Fruit fly (Drosophila melanogaster) whole organism, pupa: ENCODE results near the gene Sptz.

ENCODE experiments used
- CG10348 ChIP-seq: fragments of 200-800 bp; sonication (Bioruptor generic); IDR thresholded peaks from 2 replicates; pipeline ENCODE4 v1.3.6; 2022; ENCODE audit warnings: missing biosample characterization, missing genetic modification characterization
- CG12605 ChIP-seq: fragments of 200-800 bp; sonication (Bioruptor generic); IDR thresholded peaks from 2 replicates; pipeline ENCODE4 v1.3.6; 2022; ENCODE audit warnings: missing biosample characterization, missing genetic modification characterization
- CG13204 ChIP-seq: fragments of 200-800 bp; sonication (Bioruptor generic); optimal IDR thresholded peaks from 2 replicates; lab custom pipeline; 2018; ENCODE audit warnings: missing biosample characterization, mild to moderate bottlenecking, missing genetic modification characterization, moderate library complexity
- CG14655 ChIP-seq: fragments of 200-800 bp; sonication (Bioruptor generic); optimal IDR thresholded peaks from 3 replicates; lab custom pipeline; 2017; ENCODE audit warnings: mild to moderate bottlenecking, missing biosample characterization, missing genetic modification reagents, missing genetic modification characterization
- CG15710 ChIP-seq: fragments of 200-800 bp; sonication (Bioruptor generic); optimal IDR thresholded peaks from 2 replicates; lab custom pipeline; 2018; ENCODE audit warnings: missing biosample characterization, mild to moderate bottlenecking, missing genetic modification characterization, moderate library complexity
- CG17806 ChIP-seq: fragments of 200-800 bp; sonication (Bioruptor generic); optimal IDR thresholded peaks from 2 replicates; lab custom pipeline; 2018; ENCODE audit warnings: missing biosample characterization, mild to moderate bottlenecking, missing genetic modification characterization, moderate library complexity
- CG32121 ChIP-seq: fragments of 200-800 bp; sonication (Bioruptor generic); IDR thresholded peaks from 2 replicates; pipeline ENCODE4 v1.3.6; 2022; ENCODE audit warnings: missing biosample characterization, missing genetic modification characterization
- CG34367 ChIP-seq: fragments of 200-800 bp; sonication (Bioruptor generic); optimal IDR thresholded peaks from 2 replicates; lab custom pipeline; 2018; ENCODE audit warnings: missing biosample characterization, mild to moderate bottlenecking, missing genetic modification characterization
- CG4496 ChIP-seq: fragments of 200-800 bp; sonication (Bioruptor generic); IDR thresholded peaks from 3 replicates; pipeline ENCODE4 v1.3.6; 2022; ENCODE audit warnings: missing biosample characterization, missing genetic modification characterization
- CG8159 ChIP-seq: fragments of 200-800 bp; sonication (Bioruptor generic); optimal IDR thresholded peaks from 3 replicates; lab custom pipeline; 2018; ENCODE audit warnings: missing biosample characterization, mild to moderate bottlenecking, missing genetic modification characterization, moderate library complexity
- CG8301 ChIP-seq: fragments of 200-800 bp; sonication (Bioruptor generic); optimal IDR thresholded peaks from 2 replicates; lab custom pipeline; 2018; ENCODE audit warnings: missing biosample characterization, mild to moderate bottlenecking, missing genetic modification characterization
- CG9948 ChIP-seq: fragments of 200-800 bp; sonication (Bioruptor generic); optimal IDR thresholded peaks from 2 replicates; lab custom pipeline; 2018; ENCODE audit warnings: missing biosample characterization, mild to moderate bottlenecking, missing genetic modification characterization, moderate library complexity
- D1 ChIP-seq: fragments of 200-800 bp; sonication (Bioruptor generic); optimal IDR thresholded peaks from 2 replicates; lab custom pipeline; 2018; ENCODE audit warnings: missing biosample characterization, mild to moderate bottlenecking, missing genetic modification characterization, moderate library complexity
- EcR ChIP-seq: fragments of 200-800 bp; sonication (Bioruptor generic); optimal IDR thresholded peaks from 3 replicates; lab custom pipeline; 2019; ENCODE audit warnings: missing biosample characterization, missing genetic modification characterization, mild to moderate bottlenecking, moderate library complexity, missing genetic modification reagents
- Ets98B ChIP-seq: fragments of 200-800 bp; sonication (Bioruptor generic); IDR thresholded peaks from 2 replicates; pipeline ENCODE4 v1.3.6; 2022; ENCODE audit warnings: missing biosample characterization, missing genetic modification characterization
- Pif1A ChIP-seq: fragments of 200-800 bp; sonication (Bioruptor generic); optimal IDR thresholded peaks from 3 replicates; lab custom pipeline; 2016; ENCODE audit warnings: missing biosample characterization, missing genetic modification characterization
- Pif1B ChIP-seq: fragments of 200-800 bp; sonication (Bioruptor generic); optimal IDR thresholded peaks from 3 replicates; lab custom pipeline; 2016; ENCODE audit warnings: missing biosample characterization, missing genetic modification characterization
- Snoo ChIP-seq: fragments of 200-800 bp; sonication (Bioruptor generic); optimal IDR thresholded peaks from 3 replicates; lab custom pipeline; 2017; ENCODE audit warnings: missing biosample characterization, mild to moderate bottlenecking, missing genetic modification characterization, inconsistent platforms
- fd96Ca ChIP-seq: fragments of 200-800 bp; sonication (Bioruptor generic); IDR thresholded peaks from 3 replicates; pipeline ENCODE4 v1.3.6; 2022; ENCODE audit warnings: missing biosample characterization, missing genetic modification characterization
- gl ChIP-seq: fragments of 200-800 bp; sonication (Bioruptor generic); optimal IDR thresholded peaks from 2 replicates; lab custom pipeline; 2018; ENCODE audit warnings: missing biosample characterization, mild to moderate bottlenecking, missing genetic modification characterization
- rn ChIP-seq: fragments of 200-800 bp; sonication (Bioruptor generic); IDR thresholded peaks from 2 replicates; pipeline ENCODE4 v1.3.6; 2022; ENCODE audit warnings: missing biosample characterization, missing genetic modification characterization

The Sptz gene

DNA sequence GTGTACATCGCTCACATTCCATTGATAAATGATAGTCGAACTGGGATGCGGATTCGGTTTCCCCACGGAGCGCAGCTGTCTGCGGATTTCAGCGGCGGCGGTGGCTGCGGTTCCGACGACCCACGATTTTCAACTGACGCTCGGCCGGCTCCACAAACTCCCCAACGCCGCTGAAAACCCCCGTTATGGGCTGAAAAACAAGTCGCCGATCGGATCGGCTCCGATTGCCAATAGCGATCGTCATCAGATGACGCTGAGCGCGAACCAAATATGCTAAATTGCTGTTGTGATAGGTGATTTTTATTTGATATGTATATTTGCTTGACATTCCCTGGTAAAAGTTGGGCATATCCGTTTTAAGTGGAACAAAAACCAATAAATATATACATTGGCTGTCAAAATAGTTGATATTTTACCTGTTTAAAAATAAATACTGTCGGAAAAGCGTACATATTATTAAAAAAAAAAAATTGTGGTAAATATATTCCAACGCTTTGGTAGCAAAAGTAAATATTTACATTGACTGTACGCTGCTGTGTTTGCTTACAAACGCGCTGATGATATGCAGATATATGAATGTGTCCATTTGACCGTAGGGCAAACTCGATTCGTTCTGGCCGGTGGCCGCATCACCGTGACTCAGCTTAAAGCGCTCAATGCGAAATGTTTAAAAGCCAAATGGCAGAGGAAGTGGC is 32.5 kb downstream of the Sptz start:
- TF ChIP-seq CG12605 (GFP tag; lab: Robert Waterston, UW), result no peak
- peak; percentile 26 for TF ChIP-seq CG9948 (tag; lab: Kevin White, UChicago)
- TF ChIP-seq CG10348, result peak; percentile 28; the same call in 1 of the 2 replicates
- no peak for TF ChIP-seq rn (GFP tag; lab: Robert Waterston, UW)
- no peak for TF ChIP-seq gl (tag; lab: Kevin White, UChicago)
- peak; percentile 37 for TF ChIP-seq CG14655
- TF ChIP-seq Pif1B, result peak; percentile 7
- no peak for TF ChIP-seq EcR
- 0 out of 3 replicates have a peak, but pooled peaks have one; percentile 38 for TF ChIP-seq fd96Ca (GFP tag; lab: Robert Waterston, UW)
- TF ChIP-seq Pif1A (GFP tag; lab: Kevin White, UChicago), result peak; percentile 32
- TF ChIP-seq CG8301 (tag; lab: Kevin White, UChicago), result no peak
- TF ChIP-seq CG34367 (tag; lab: Kevin White, UChicago), result no peak
- TF ChIP-seq Snoo (tag; lab: Kevin White, UChicago), result peak; percentile 64
- peak; percentile 24 for TF ChIP-seq CG8159 (tag; lab: Kevin White, UChicago)
- peak; percentile 48 for TF ChIP-seq CG32121 (GFP tag; lab: Robert Waterston, UW)
- TF ChIP-seq CG15710 (tag; lab: Kevin White, UChicago), result no peak
- TF ChIP-seq D1, result no peak
- TF ChIP-seq CG13204, result no peak
- peak; percentile 45; the same call in 1 of the 3 replicates for TF ChIP-seq CG4496 (GFP tag; lab: Robert Waterston, UW)
- TF ChIP-seq CG17806 (tag; lab: Kevin White, UChicago), result peak; percentile 9
- TF ChIP-seq, all 21 proteins: peak for 11

DNA sequence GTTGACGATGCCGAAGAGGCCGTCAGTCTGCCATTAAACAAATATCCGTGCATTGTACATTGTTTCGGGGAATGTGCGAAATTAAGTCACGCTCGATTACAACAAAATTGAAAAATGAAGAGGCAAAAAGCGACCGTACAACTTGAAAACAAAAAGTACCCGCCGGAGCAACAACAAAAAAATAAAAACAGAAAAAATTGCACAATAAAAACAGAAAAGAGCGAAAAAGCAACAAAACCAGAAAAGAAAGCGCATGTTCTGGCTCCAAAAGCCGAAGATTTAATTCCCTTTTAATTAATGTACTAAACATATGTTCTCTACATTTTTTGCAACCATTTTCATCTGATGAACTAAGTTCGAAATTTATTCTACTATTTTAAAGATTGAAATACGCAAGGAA is 34.6 kb downstream of the Sptz start:
- peak; percentile 28 for TF ChIP-seq CG15710 (tag; lab: Kevin White, UChicago)
- TF ChIP-seq CG9948 (tag; lab: Kevin White, UChicago), result no peak
- no peak for TF ChIP-seq gl (tag; lab: Kevin White, UChicago)
- peak; percentile 36 for TF ChIP-seq Pif1A (GFP tag; lab: Kevin White, UChicago)
- peak; percentile 39 for TF ChIP-seq CG8159 (tag; lab: Kevin White, UChicago)
- peak; percentile 58 for TF ChIP-seq Snoo (tag; lab: Kevin White, UChicago)
- TF ChIP-seq CG34367 (tag; lab: Kevin White, UChicago), result no peak
- no peak for TF ChIP-seq CG13204

DNA sequence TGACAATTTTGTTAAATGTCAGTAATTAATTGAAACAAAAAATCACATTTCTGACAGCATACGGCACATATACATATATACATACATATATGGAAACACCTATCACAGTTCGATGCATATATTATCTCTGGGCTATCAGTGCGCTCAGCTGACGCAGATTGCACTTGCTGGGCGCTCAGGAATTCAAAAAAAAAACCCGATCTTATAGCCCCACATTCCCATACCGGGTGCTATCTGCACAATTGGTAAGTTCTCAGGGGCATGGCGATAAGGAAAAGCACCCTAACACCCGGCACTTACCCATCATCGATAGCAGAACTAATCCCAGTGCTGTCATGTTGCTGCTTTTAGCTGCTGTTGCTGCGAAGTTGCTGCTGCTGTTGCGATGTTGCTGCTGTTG is 35.4 kb downstream of the Sptz start:
- TF ChIP-seq CG15710 (tag; lab: Kevin White, UChicago), result no peak
- no peak for TF ChIP-seq rn (GFP tag; lab: Robert Waterston, UW)
- no peak for TF ChIP-seq CG34367 (tag; lab: Kevin White, UChicago)
- no peak for TF ChIP-seq Ets98B (GFP tag; lab: Robert Waterston, UW)
- no peak for TF ChIP-seq CG9948 (tag; lab: Kevin White, UChicago)
- no peak for TF ChIP-seq gl (tag; lab: Kevin White, UChicago)
- no peak for TF ChIP-seq fd96Ca (GFP tag; lab: Robert Waterston, UW)
- no peak for TF ChIP-seq CG10348

DNA sequence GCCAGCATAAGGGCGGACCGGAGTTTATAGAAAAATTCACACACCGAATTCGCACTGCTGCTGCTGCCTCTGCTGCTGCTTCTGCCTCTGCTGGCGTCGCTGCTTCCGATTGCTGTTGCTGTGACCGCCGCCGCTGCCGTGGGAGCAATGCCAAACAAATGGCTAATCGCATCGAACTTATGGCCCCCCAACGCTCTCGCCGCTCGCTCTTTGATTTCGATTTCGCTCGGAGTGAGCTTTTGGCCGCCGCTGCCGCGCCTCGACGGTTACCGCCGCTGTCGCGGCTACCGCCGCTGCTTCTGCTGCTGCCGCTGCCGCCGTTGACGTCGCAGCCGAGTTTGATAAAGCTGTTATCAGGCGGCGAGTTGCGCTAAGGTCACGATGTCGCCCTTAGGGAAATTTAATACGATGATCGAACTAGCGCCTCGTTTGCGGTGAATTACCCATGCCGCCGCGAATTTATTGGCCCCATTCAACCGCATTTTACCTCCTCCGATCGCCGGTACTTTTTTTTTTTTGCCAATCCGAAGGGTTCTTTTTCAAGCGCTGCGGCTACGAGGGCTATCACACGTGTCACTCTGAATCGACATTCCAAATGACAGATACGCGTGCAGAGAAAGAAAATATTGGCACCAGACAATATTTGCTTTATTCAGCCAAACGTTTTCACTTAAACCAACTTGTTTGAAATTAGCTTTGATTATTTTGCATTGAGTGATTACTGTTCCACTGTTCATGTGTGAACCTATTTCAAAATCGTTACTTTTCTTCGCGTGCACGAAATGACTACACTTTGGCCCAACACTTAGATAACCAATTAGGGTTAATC is 36.3 kb downstream of the Sptz start:
- no peak for TF ChIP-seq rn (GFP tag; lab: Robert Waterston, UW)
- no peak for TF ChIP-seq CG13204
- TF ChIP-seq CG17806 (tag; lab: Kevin White, UChicago), result no peak
- TF ChIP-seq fd96Ca (GFP tag; lab: Robert Waterston, UW), result 0 out of 3 replicates have a peak, but pooled peaks have one; percentile 16
- no peak for TF ChIP-seq CG32121 (GFP tag; lab: Robert Waterston, UW)
- TF ChIP-seq gl (tag; lab: Kevin White, UChicago), result no peak
- no peak for TF ChIP-seq CG34367 (tag; lab: Kevin White, UChicago)

DNA sequence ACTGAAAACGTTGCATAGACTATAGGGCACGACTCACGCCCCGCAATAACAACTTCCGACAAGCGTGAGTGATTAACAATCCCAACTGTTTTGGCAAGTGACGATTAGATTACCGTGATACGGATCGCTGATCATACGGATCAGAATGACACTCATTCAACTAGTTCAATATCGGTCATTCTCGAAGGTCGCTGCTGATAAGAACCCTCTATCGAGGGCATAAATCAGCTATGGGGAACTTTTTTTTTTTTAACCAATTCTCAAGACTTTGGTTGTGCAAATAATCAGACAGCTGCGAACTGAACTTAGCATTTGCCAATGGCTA is 36.9 kb downstream of the Sptz start:
- no peak for TF ChIP-seq CG9948 (tag; lab: Kevin White, UChicago)
- no peak for TF ChIP-seq D1
- TF ChIP-seq CG17806 (tag; lab: Kevin White, UChicago), result no peak
- no peak for TF ChIP-seq Snoo (tag; lab: Kevin White, UChicago)
- TF ChIP-seq CG4496 (GFP tag; lab: Robert Waterston, UW), result no peak
- no peak for TF ChIP-seq CG14655
- no peak for TF ChIP-seq CG10348
- TF ChIP-seq fd96Ca (GFP tag; lab: Robert Waterston, UW), result no peak
- TF ChIP-seq CG32121 (GFP tag; lab: Robert Waterston, UW), result no peak
- no peak for TF ChIP-seq Pif1B
- TF ChIP-seq CG8301 (tag; lab: Kevin White, UChicago), result no peak
- no peak for TF ChIP-seq Pif1A (GFP tag; lab: Kevin White, UChicago)
- no peak for TF ChIP-seq Ets98B (GFP tag; lab: Robert Waterston, UW)
- no peak for TF ChIP-seq CG13204
- no peak for TF ChIP-seq rn (GFP tag; lab: Robert Waterston, UW)
- TF ChIP-seq CG15710 (tag; lab: Kevin White, UChicago), result no peak
- no peak for TF ChIP-seq EcR
- no peak for TF ChIP-seq CG8159 (tag; lab: Kevin White, UChicago)
- TF ChIP-seq gl (tag; lab: Kevin White, UChicago), result no peak
